Worm (Caenorhabditis elegans) whole organism, early embryonic: Measurements from ENCODE around the gene F22B5.5.

Experiments
- F13C5.2 ChIP-seq: sonication (generic microtip); optimal IDR thresholded peaks from 2 replicates; lab custom pipeline; 2017; ENCODE audit warnings: mild to moderate bottlenecking, missing genetic modification characterization, inconsistent platforms, missing compliant biosample characterization
- aly-1 ChIP-seq: sonication (generic microtip); optimal IDR thresholded peaks from 2 replicates; lab custom pipeline; 2016; ENCODE audit warnings: missing genetic modification characterization, missing compliant biosample characterization
- ama-1 ChIP-seq: fragments of 150-350 bp; optimal IDR thresholded peaks from 2 replicates; lab custom pipeline; 2014
- ceh-13 ChIP-seq: fragments of 200-800 bp; sonication (Bioruptor generic); optimal IDR thresholded peaks from 2 replicates; lab custom pipeline; 2018; ENCODE audit warnings: mild to moderate bottlenecking, missing genetic modification characterization, missing compliant biosample characterization
- hmg-4 ChIP-seq: fragments of 200-800 bp; sonication (Bioruptor generic); optimal IDR thresholded peaks from 2 replicates; lab custom pipeline; 2018; ENCODE audit warnings: mild to moderate bottlenecking, missing genetic modification characterization, missing compliant biosample characterization
- sea-1 ChIP-seq: fragments of 200-800 bp; sonication (Bioruptor generic); conservative IDR thresholded peaks from 2 replicates; pipeline ENCODE4 v1.3.6; 2022; ENCODE audit warnings: missing genetic modification characterization, missing compliant biosample characterization
- tbx-11 ChIP-seq: fragments of 200-800 bp; sonication (Bioruptor generic); IDR thresholded peaks from 2 replicates; pipeline ENCODE4 v1.3.6; 2022; ENCODE audit warnings: missing genetic modification characterization, missing compliant biosample characterization

DNA sequence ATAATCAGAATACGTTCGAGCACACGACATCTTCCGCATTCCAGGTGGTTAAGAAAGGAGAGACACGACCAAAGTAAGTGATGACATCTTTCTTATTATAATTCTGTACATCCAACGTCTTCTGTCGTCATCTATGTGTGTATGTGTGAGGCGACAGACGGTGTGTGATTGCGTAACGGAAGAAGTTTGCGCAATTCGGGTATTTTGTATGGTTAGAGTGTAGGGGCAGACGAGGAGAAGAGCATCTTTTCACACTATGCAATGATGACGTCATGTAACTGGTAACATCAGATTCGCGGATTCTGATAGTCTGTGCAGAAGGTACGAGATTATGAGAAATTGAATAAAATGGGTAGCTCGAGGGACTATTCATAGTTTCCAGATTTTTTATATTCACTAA, 39.4 kb downstream of the F22B5.5 start:
- TF ChIP-seq ama-1 (lab: Kevin White, UChicago): no peak
- TF ChIP-seq aly-1 (tag; lab: Kevin White, UChicago): no peak
- no peak for TF ChIP-seq hmg-4 (GFP tag; lab: Kevin White, UChicago)
- no peak for TF ChIP-seq sea-1
- TF ChIP-seq tbx-11: no peak
- no peak for TF ChIP-seq ceh-13
- TF ChIP-seq F13C5.2: no peak
